Fruit fly (Drosophila melanogaster) S2 (cell line): ENCODE results near the gene Dph4.

Experiments
- CG8478 ChIP-seq: fragments of >200 bp; optimal IDR thresholded peaks from 2 replicates; lab custom pipeline; 2018
- CTCF ChIP-seq, 2 experiments: fragments of >200 bp; optimal IDR thresholded peaks; 2 replicates each; lab custom pipeline; 2018

DNA sequence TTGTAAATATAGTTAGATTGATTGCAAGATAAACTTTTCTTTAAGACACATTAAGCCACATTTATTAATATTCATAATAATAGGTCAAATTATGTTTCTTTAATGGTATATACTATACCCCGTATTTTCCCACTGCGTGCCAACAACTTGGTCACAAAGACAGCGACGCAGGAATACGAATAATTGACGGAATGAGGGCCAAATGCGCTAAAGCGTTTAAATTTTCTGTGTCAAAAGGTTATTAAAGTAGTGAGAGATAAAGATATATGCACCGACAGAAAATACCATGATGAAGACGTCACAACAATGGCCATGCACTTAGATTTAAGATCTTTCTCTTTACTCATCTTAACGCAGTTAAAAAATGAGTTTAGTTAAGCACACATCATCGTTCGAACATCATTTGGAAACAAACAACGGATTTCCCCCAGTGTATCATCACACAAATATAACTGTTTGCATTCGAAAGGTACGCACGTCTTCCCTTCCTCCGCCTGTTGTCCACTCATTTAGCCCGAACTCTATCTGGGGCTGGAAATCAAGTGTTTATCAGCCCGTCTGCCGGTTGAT, 3.5 kb downstream of the Dph4 start:
- TF ChIP-seq CTCF (optimal IDR thresholded peaks at IDR 0.05; lab: Kevin White, UChicago) (no peak), CG8478 (lab: Kevin White, UChicago) (no peak)
